Fruit fly (Drosophila melanogaster) whole organism, adult: Measurements from ENCODE around the gene Tsp5D.

Experiments
- CG33017 ChIP-seq: fragments of 200-800 bp; sonication (Bioruptor generic); optimal IDR thresholded peaks from 2 replicates; lab custom pipeline; 2018; ENCODE audit warnings: missing biosample characterization, mild to moderate bottlenecking, missing genetic modification characterization, moderate library complexity
- CG7101 ChIP-seq: fragments of 200-800 bp; sonication (Bioruptor generic); optimal IDR thresholded peaks from 2 replicates; lab custom pipeline; 2018; ENCODE audit warnings: missing biosample characterization, mild to moderate bottlenecking, missing genetic modification characterization, moderate library complexity
- Mnt ChIP-seq: fragments of 200-800 bp; sonication (Bioruptor generic); optimal IDR thresholded peaks from 2 replicates; lab custom pipeline; 2016; ENCODE audit warnings: missing biosample characterization, mild to moderate bottlenecking, missing genetic modification characterization
- ovo ChIP-seq: fragments of 200-800 bp; sonication (Bioruptor generic); optimal IDR thresholded peaks from 2 replicates; lab custom pipeline; 2016; ENCODE audit warnings: missing biosample characterization, missing genetic modification characterization
- tj ChIP-seq: fragments of 200-800 bp; sonication (Bioruptor generic); optimal IDR thresholded peaks from 3 replicates; lab custom pipeline; 2017; ENCODE audit warnings: missing biosample characterization, mild to moderate bottlenecking, missing genetic modification characterization, moderate library complexity
- toe ChIP-seq: fragments of 200-800 bp; sonication (Bioruptor generic); optimal IDR thresholded peaks from 2 replicates; lab custom pipeline; 2016; ENCODE audit warnings: missing biosample characterization, missing genetic modification characterization

- TF ChIP-seq Mnt (GFP tag; lab: Kevin White, UChicago) (no peak), tj (GFP tag; lab: Kevin White, UChicago) (no peak), toe (no peak), CG33017 (tag; lab: Kevin White, UChicago) (no peak), ovo (GFP tag; lab: Kevin White, UChicago) (no peak), CG7101 (no peak)
These were observed 15.4 kb downstream of the Tsp5D start for dm6 chrX:6059135-6059824.
